Worm (Caenorhabditis elegans) whole organism, dauer: ENCODE measurements around the gene svh-2.

Source experiments
- unc-62 ChIP-seq: sonication (generic microtip); optimal IDR thresholded peaks from 2 replicates; lab custom pipeline; 2017; ENCODE audit warnings: missing biosample characterization, missing genetic modification reagents, missing genetic modification characterization

The svh-2 gene

ce11 chrX:6552806-6553337, at the start of gene svh-2:
svh-2 (plus strand) TSS chrX:6553287.
- no peak for TF ChIP-seq unc-62 (GFP tag; lab: Kevin White, UChicago)

ce11 chrX:6505008-6505407, 48.1 kb upstream of the svh-2 start, which contains the start of gene cdf-1:
cdf-1 (minus strand) TSS chrX:6505143.
- no peak for TF ChIP-seq unc-62 (GFP tag; lab: Kevin White, UChicago)

- no peak for TF ChIP-seq unc-62 (GFP tag; lab: Kevin White, UChicago)
Observed at ce11 chrX:6505662-6506061, 47.4 kb upstream of the svh-2 start, which contains the start of gene glr-8. glr-8 (plus strand) TSS chrX:6505980.

- TF ChIP-seq unc-62 (GFP tag; lab: Kevin White, UChicago) = no peak
Observed at ce11 chrX:6507734-6508133, 45.4 kb upstream of the svh-2 start.

- TF ChIP-seq unc-62 (GFP tag; lab: Kevin White, UChicago) = no peak
Observed at ce11 chrX:6509813-6510212, 43.3 kb upstream of the svh-2 start.

- no peak for TF ChIP-seq unc-62 (GFP tag; lab: Kevin White, UChicago)
Observed at ce11 chrX:6510627-6511026, 42.5 kb upstream of the svh-2 start, which contains the start of gene ttr-36. ttr-36 (plus strand) TSS chrX:6510927.

ce11 chrX:6511985-6512384, 41.1 kb upstream of the svh-2 start, which contains the start of gene ttr-35:
ttr-35 (plus strand) TSS chrX:6512285.
- TF ChIP-seq unc-62 (GFP tag; lab: Kevin White, UChicago) = no peak

ce11 chrX:6514466-6514865, 38.6 kb upstream of the svh-2 start:
- no peak for TF ChIP-seq unc-62 (GFP tag; lab: Kevin White, UChicago)

ce11 chrX:6515267-6515666, 37.8 kb upstream of the svh-2 start:
- TF ChIP-seq unc-62 (GFP tag; lab: Kevin White, UChicago) = no peak

ce11 chrX:6517025-6517770, 35.9 kb upstream of the svh-2 start:
- TF ChIP-seq unc-62 (GFP tag; lab: Kevin White, UChicago) = no peak

ce11 chrX:6518537-6518936, 34.5 kb upstream of the svh-2 start, which contains the start of gene ets-4:
ets-4 (plus strand) TSS chrX:6518883.
- no peak for TF ChIP-seq unc-62 (GFP tag; lab: Kevin White, UChicago)

ce11 chrX:6519473-6519872, 33.6 kb upstream of the svh-2 start:
- no peak for TF ChIP-seq unc-62 (GFP tag; lab: Kevin White, UChicago)

- no peak for TF ChIP-seq unc-62 (GFP tag; lab: Kevin White, UChicago)
Observed at ce11 chrX:6519946-6520345, 33.1 kb upstream of the svh-2 start.

- TF ChIP-seq unc-62 (GFP tag; lab: Kevin White, UChicago) = no peak
Observed at ce11 chrX:6520644-6521043, 32.4 kb upstream of the svh-2 start.

- no peak for TF ChIP-seq unc-62 (GFP tag; lab: Kevin White, UChicago)
Observed at ce11 chrX:6522634-6523070, 30.4 kb upstream of the svh-2 start.

ce11 chrX:6530046-6530445, 23.0 kb upstream of the svh-2 start, which contains the start of gene ceh-60:
ceh-60 (minus strand) TSS chrX:6530146.
- TF ChIP-seq unc-62 (GFP tag; lab: Kevin White, UChicago) = no peak

- no peak for TF ChIP-seq unc-62 (GFP tag; lab: Kevin White, UChicago)
Observed at ce11 chrX:6530591-6530990, 22.5 kb upstream of the svh-2 start.
